Worm (Caenorhabditis elegans) whole organism, L1 larva: ENCODE results near the gene gbh-2.

Experiments used
- Y116A8C.19 ChIP-seq: sonication (generic microtip); optimal IDR thresholded peaks from 2 replicates; lab custom pipeline; 2016; ENCODE audit warnings: missing compliant biosample characterization, missing genetic modification characterization, borderline replicate concordance
- ces-1 ChIP-seq: fragments of 150-350 bp; optimal IDR thresholded peaks from 2 replicates; lab custom pipeline; 2014; ENCODE audit warnings: missing biosample characterization, missing genetic modification reagents, missing genetic modification characterization
- elt-3 ChIP-seq, 6 experiments: fragments of 150-350 bp in 1 of 6; sonication (generic microtip); optimal IDR thresholded peaks; 2 replicates each; lab custom pipeline; 2017 to 2018; ENCODE audit warnings: missing biosample characterization in 6 of 6, missing genetic modification characterization in 6 of 6, inconsistent platforms in 1 of 6
- irx-1 ChIP-seq: sonication (generic microtip); optimal IDR thresholded peaks from 2 replicates; lab custom pipeline; 2016; ENCODE audit warnings: missing genetic modification characterization, missing compliant biosample characterization
- lin-13 ChIP-seq: fragments of 150-350 bp; optimal IDR thresholded peaks from 2 replicates; lab custom pipeline; 2014; ENCODE audit warnings: missing biosample characterization, missing genetic modification reagents, missing genetic modification characterization
- lsy-2 ChIP-seq, 2 experiments: fragments of 150-350 bp; optimal IDR thresholded peaks; 2 replicates each; lab custom pipeline; 2014; ENCODE audit warnings: missing biosample characterization in 2 of 2, missing genetic modification characterization in 2 of 2
- mdl-1 ChIP-seq, 2 experiments: fragments of 150-350 bp; optimal IDR thresholded peaks; 2 replicates each; lab custom pipeline; 2014 to 2017; ENCODE audit warnings: missing biosample characterization in 2 of 2, missing genetic modification characterization in 2 of 2, inconsistent platforms in 1 of 2
- nhr-85 ChIP-seq: sonication (generic microtip); peaks from one replicate; lab custom pipeline; 2016; ENCODE audit warnings: missing genetic modification characterization, inconsistent platforms, missing compliant biosample characterization
- snpc-4 ChIP-seq: fragments of 150-350 bp; optimal IDR thresholded peaks from 2 replicates; lab custom pipeline; 2014; ENCODE audit warnings: missing biosample characterization, missing genetic modification characterization
- tbx-2 ChIP-seq: sonication (generic microtip); optimal IDR thresholded peaks from 2 replicates; lab custom pipeline; 2016; ENCODE audit warnings: missing genetic modification characterization, missing compliant biosample characterization

DNA sequence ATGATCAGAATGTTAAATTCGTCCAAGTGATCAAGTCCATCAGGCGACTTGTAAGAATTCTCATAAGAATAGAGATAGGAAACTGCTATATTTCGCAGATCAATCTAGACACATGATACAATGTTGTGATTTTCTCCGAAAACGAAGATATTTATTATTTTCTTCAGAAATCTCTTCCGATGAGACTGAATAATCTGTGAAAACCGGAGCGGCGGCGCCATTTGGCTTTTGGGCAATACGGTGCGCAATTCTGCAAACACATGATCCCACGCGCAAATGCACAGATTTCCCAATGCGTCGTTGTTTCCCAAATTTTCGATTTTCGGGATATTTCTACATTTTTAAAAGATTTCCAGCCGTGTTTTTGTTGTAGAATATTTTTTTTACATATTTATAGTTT lies 43.5 kb upstream of the gbh-2 start:
- TF ChIP-seq irx-1 (tag; lab: Kevin White, UChicago) (peak; percentile 15), snpc-4 (peak; percentile 24), mdl-1 (tag; optimal IDR thresholded peaks at IDR 0.05; lab: Kevin White, UChicago) (peak in 1 of 2 experiments; percentile 33), tbx-2 (tag; lab: Kevin White, UChicago) (peak; percentile 38), lsy-2 (tag; optimal IDR thresholded peaks at IDR 0.05; lab: Kevin White, UChicago) (peak; percentile 85 to 95), elt-3 (tag; optimal IDR thresholded peaks at IDR 0.05; lab: Kevin White, UChicago) (peak in 2 of 6 experiments; percentile 9 to 46), nhr-85 (tag; lab: Kevin White, UChicago) (peak; percentile 82), ces-1 (GFP tag; lab: Kevin White, UChicago) (no peak), Y116A8C.19 (no peak), lin-13 (GFP tag; lab: Kevin White, UChicago) (peak; percentile 8)
